Worm (Caenorhabditis elegans): ENCODE data around the gene R08A2.2.
A peak's percentile ranks its signal among the peaks of the same experiment; 100 is the strongest.

DNA sequence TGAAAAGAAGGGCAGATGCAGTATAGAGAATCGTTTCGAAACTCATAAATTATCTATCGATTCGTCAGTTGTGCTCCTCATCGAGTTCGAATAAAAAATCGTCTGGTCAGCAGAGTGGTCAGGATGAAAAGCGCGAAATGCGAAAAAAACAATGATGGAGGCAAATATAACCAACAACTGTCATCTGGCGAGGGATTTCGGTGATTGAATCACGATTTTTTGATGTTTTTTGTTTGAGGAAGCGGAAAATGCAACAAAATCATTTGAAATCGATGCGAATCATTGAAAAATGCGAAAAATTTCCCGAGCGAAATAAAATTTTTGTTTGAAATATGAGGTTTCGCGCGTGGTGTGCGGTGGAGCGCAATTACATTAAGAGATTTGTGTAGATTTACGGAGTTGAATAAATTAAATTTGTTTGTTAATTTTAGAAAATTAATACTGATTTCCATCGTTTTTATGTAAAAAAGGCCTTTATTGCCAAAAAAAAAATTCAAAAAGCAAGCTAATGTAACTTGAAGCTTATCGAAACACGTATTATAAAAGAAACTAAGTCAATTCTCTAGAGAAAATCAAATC lies 18.8 kb upstream of the R08A2.2 start, which contains the start of gene unc-61:
- TF ChIP-seq blmp-1 (tag; optimal IDR thresholded peaks at IDR 0.05) (peak; percentile 5), ceh-82 (tag; optimal IDR thresholded peaks at IDR 0.05) (peak in 1 of 3 experiments; percentile 49), unc-62 (GFP tag; optimal IDR thresholded peaks at IDR 0.05) (no peak), alr-1 (tag; optimal IDR thresholded peaks at IDR 0.05; ENCODE audit: borderline replicate concordance) (no peak), nhr-85 (tag) (no peak), jun-1 (tag; optimal IDR thresholded peaks at IDR 0.05) (no peak), nhr-20 (tag; optimal IDR thresholded peaks at IDR 0.05) (peak; percentile 21)
